Worm (Caenorhabditis elegans) whole organism, late embryonic: ENCODE results near the gene F19C7.8.

ENCODE experiments used
- ceh-2 ChIP-seq: sonication (generic microtip); optimal IDR thresholded peaks from 2 replicates; lab custom pipeline; 2016; ENCODE audit warnings: missing genotype, missing genetic modification characterization, missing compliant biosample characterization
- ets-4 ChIP-seq: sonication (generic microtip); optimal IDR thresholded peaks from 2 replicates; lab custom pipeline; 2016; ENCODE audit warnings: missing genetic modification characterization, missing compliant biosample characterization

ce11 chrIV:4669242-4669641 lies 31.3 kb upstream of the F19C7.8 start, which contains the start of gene F29B9.12:
- no peak for TF ChIP-seq ets-4 (tag; lab: Kevin White, UChicago)
- TF ChIP-seq ceh-2 (tag; lab: Kevin White, UChicago) = no peak
